Fruit fly (Drosophila melanogaster): ENCODE data around the gene CG1677.

DNA sequence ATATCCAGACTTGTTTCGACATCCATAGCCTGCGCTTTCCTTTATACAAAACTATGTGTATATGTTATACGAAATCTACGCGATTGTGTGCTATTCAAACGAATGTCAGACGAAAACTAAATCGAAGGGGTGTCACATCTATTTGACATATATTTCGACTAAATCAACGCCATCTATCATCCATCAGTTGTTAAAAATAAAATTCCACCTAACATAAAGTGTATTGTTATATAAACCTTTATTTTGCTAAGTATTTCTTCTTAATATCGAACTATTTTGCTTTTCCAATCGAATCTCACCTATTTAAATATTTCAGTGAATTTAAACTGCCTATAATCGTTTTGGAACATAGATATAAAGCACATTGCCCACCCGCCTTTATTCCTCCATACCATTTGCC, 2.5 kb downstream of the CG1677 start, which contains the start of gene CG15035:
- TF ChIP-seq insv (optimal IDR thresholded peaks at IDR 0.05) (no peak), psq (optimal IDR thresholded peaks at IDR 0.05) (no peak)

Data from Kc167 (cell line).